Fruit fly (Drosophila melanogaster): ENCODE measurements around the gene MME1.

- no peak for TF ChIP-seq CG10543 (GFP tag; optimal IDR thresholded peaks at IDR 0.05)
- TF ChIP-seq CG1233 (GFP tag; optimal IDR thresholded peaks at IDR 0.05), result no peak
- no peak for TF ChIP-seq CG8924 (tag; optimal IDR thresholded peaks at IDR 0.05)
- no peak for TF ChIP-seq CG12071 (GFP tag; optimal IDR thresholded peaks at IDR 0.05)
- TF ChIP-seq Doc2 (GFP tag; IDR thresholded peaks at IDR 0.05), result no peak
- no peak for TF ChIP-seq CHES-1-like (GFP tag; optimal IDR thresholded peaks at IDR 0.05)
These were observed 24.4 kb downstream of the MME1 start for dm6 chr2L:7051740-7052139.
